Fruit fly (Drosophila melanogaster) whole organism, embryonic: ENCODE results near the gene CG34283.

Source experiments
- Atf6 ChIP-seq: fragments of 200-800 bp; sonication (Bioruptor generic); IDR thresholded peaks from 2 replicates; pipeline ENCODE4 v1.3.6; 2022; ENCODE audit warnings: missing biosample characterization, missing genetic modification characterization
- Bteb2 ChIP-seq: fragments of 200-800 bp; sonication (Bioruptor generic); optimal IDR thresholded peaks from 2 replicates; lab custom pipeline; 2016; ENCODE audit warnings: missing biosample characterization, missing genetic modification characterization
- CG10209 ChIP-seq: fragments of 200-800 bp; sonication (Bioruptor generic); optimal IDR thresholded peaks from 3 replicates; lab custom pipeline; 2017; ENCODE audit warnings: missing biosample characterization, mild to moderate bottlenecking, missing genetic modification characterization, missing genetic modification reagents
- CG11456 ChIP-seq: fragments of 200-800 bp; sonication (Bioruptor generic); IDR thresholded peaks from 3 replicates; pipeline ENCODE4 v1.3.6; 2022; ENCODE audit warnings: missing biosample characterization, missing genetic modification characterization
- CG12155 ChIP-seq: fragments of 200-800 bp; sonication (Bioruptor generic); optimal IDR thresholded peaks from 3 replicates; lab custom pipeline; 2016; ENCODE audit warnings: missing biosample characterization, missing genetic modification characterization
- CG13287 ChIP-seq: fragments of 200-800 bp; sonication (Bioruptor generic); IDR thresholded peaks from 2 replicates; pipeline ENCODE4 v1.3.6; 2022; ENCODE audit warnings: missing biosample characterization, missing genetic modification characterization; ENCODE audit not compliant: partially characterized antibody
- CG15601 ChIP-seq: fragments of 200-800 bp; sonication (Bioruptor generic); optimal IDR thresholded peaks from 3 replicates; lab custom pipeline; 2019; ENCODE audit warnings: missing biosample characterization, mild to moderate bottlenecking, missing genetic modification characterization, moderate library complexity
- CG16813 ChIP-seq: fragments of 200-800 bp; sonication (Bioruptor generic); IDR thresholded peaks from 3 replicates; pipeline ENCODE4 v1.3.6; 2022; ENCODE audit warnings: missing biosample characterization, missing genetic modification characterization; ENCODE audit not compliant: partially characterized antibody
- CG18764 ChIP-seq: fragments of 200-800 bp; sonication (Bioruptor generic); optimal IDR thresholded peaks from 3 replicates; lab custom pipeline; 2016; ENCODE audit warnings: missing biosample characterization, missing genetic modification characterization
- CG2129 ChIP-seq: fragments of 200-800 bp; sonication (Bioruptor generic); IDR thresholded peaks from 2 replicates; pipeline ENCODE4 v1.3.6; 2022; ENCODE audit warnings: missing biosample characterization, missing genetic modification characterization; ENCODE audit not compliant: partially characterized antibody
- CG30403 ChIP-seq: fragments of 200-800 bp; sonication (Bioruptor generic); optimal IDR thresholded peaks from 3 replicates; lab custom pipeline; 2016; ENCODE audit warnings: missing biosample characterization, missing genetic modification characterization
- CG3065 ChIP-seq: fragments of 200-800 bp; sonication (Bioruptor generic); optimal IDR thresholded peaks from 2 replicates; lab custom pipeline; 2016; ENCODE audit warnings: missing biosample characterization, missing genetic modification characterization
- CG31441 ChIP-seq: fragments of 200-800 bp; sonication (Bioruptor generic); IDR thresholded peaks from 2 replicates; pipeline ENCODE4 v1.3.6; 2022; ENCODE audit warnings: missing biosample characterization, missing genetic modification characterization
- CG32532 ChIP-seq: fragments of 200-800 bp; sonication (Bioruptor generic); IDR thresholded peaks from 2 replicates; pipeline ENCODE4 v1.3.6; 2022; ENCODE audit warnings: missing biosample characterization, missing genetic modification characterization
- CG3407 ChIP-seq: fragments of 200-800 bp; sonication (Bioruptor generic); optimal IDR thresholded peaks from 2 replicates; lab custom pipeline; 2018; ENCODE audit warnings: missing biosample characterization, mild to moderate bottlenecking, missing genetic modification characterization
- CG34376 ChIP-seq: fragments of 200-800 bp; sonication (Bioruptor generic); optimal IDR thresholded peaks from 2 replicates; lab custom pipeline; 2018; ENCODE audit warnings: missing biosample characterization, mild to moderate bottlenecking, missing genetic modification characterization
- CG4730 ChIP-seq: fragments of 200-800 bp; sonication (Bioruptor generic); IDR thresholded peaks from 2 replicates; pipeline ENCODE4 v1.3.6; 2022; ENCODE audit warnings: missing biosample characterization, missing genetic modification characterization
- CG6175 ChIP-seq: fragments of 200-800 bp; sonication (Bioruptor generic); IDR thresholded peaks from 3 replicates; pipeline ENCODE4 v1.3.6; 2022; ENCODE audit warnings: missing biosample characterization, missing genetic modification characterization
- CG6689 ChIP-seq: fragments of 200-800 bp; sonication (Bioruptor generic); IDR thresholded peaks from 2 replicates; pipeline ENCODE4 v1.3.6; 2022; ENCODE audit warnings: missing biosample characterization, missing genetic modification characterization
- CG6791 ChIP-seq: fragments of 200-800 bp; sonication (Bioruptor generic); IDR thresholded peaks from 3 replicates; pipeline ENCODE4 v1.3.6; 2022; ENCODE audit warnings: missing biosample characterization, missing genetic modification characterization; ENCODE audit not compliant: partially characterized antibody
- CG7839 ChIP-seq: fragments of 200-800 bp; sonication (Bioruptor generic); optimal IDR thresholded peaks from 3 replicates; lab custom pipeline; 2018; ENCODE audit warnings: missing biosample characterization, mild to moderate bottlenecking, missing genetic modification characterization, moderate library complexity
- Camta ChIP-seq: fragments of 200-800 bp; sonication (Bioruptor generic); optimal IDR thresholded peaks from 2 replicates; lab custom pipeline; 2016; ENCODE audit warnings: missing biosample characterization, missing genetic modification characterization
- Doc2 ChIP-seq: fragments of 200-800 bp; sonication (Bioruptor generic); IDR thresholded peaks from 2 replicates; pipeline ENCODE4 v1.3.6; 2022; ENCODE audit warnings: missing biosample characterization, missing genetic modification characterization
- E2f1 ChIP-seq: fragments of 200-800 bp; sonication (Bioruptor generic); IDR thresholded peaks from 2 replicates; pipeline ENCODE4 v1.3.6; 2022; ENCODE audit warnings: missing biosample characterization, missing genetic modification characterization
- E2f2 ChIP-seq: fragments of 200-800 bp; sonication (Bioruptor generic); IDR thresholded peaks from 2 replicates; pipeline ENCODE4 v1.3.6; 2022; ENCODE audit warnings: missing biosample characterization, missing genetic modification characterization
- Eip74EF ChIP-seq, 2 experiments: fragments of 200-800 bp in 1 of 2; fragments of >200 bp in 1 of 2; sonication (Bioruptor generic) in 1 of 2; optimal IDR thresholded peaks; 2 replicates each; lab custom pipeline; 2017 to 2019; ENCODE audit warnings: missing biosample characterization in 2 of 2, missing genetic modification characterization in 2 of 2, mild to moderate bottlenecking in 1 of 2, moderate library complexity in 1 of 2
- HLHmδ ChIP-seq: fragments of 200-800 bp; sonication (Bioruptor generic); optimal IDR thresholded peaks from 2 replicates; lab custom pipeline; 2018; ENCODE audit warnings: missing biosample characterization, mild to moderate bottlenecking, missing genetic modification characterization, moderate library complexity
- Hr3 ChIP-seq: fragments of 200-800 bp; sonication (Bioruptor generic); optimal IDR thresholded peaks from 3 replicates; lab custom pipeline; 2016; ENCODE audit warnings: missing biosample characterization, missing genetic modification characterization
- MBD-R2 ChIP-seq: fragments of 200-800 bp; sonication (Bioruptor generic); IDR thresholded peaks from 2 replicates; pipeline ENCODE4 v1.3.6; 2022; ENCODE audit warnings: missing biosample characterization, missing genetic modification characterization
- Mad ChIP-seq: fragments of 200-800 bp; sonication (Bioruptor generic); optimal IDR thresholded peaks from 2 replicates; lab custom pipeline; 2016; ENCODE audit warnings: missing biosample characterization, missing genetic modification characterization
- Neu2 ChIP-seq: fragments of 200-800 bp; sonication (Bioruptor generic); optimal IDR thresholded peaks from 3 replicates; lab custom pipeline; 2016; ENCODE audit warnings: missing biosample characterization, missing genetic modification characterization, borderline replicate concordance
- Optix ChIP-seq: fragments of 200-800 bp; sonication (Bioruptor generic); IDR thresholded peaks from 3 replicates; pipeline ENCODE4 v1.3.6; 2022; ENCODE audit warnings: missing biosample characterization, missing genetic modification characterization
- bowl ChIP-seq: fragments of 200-800 bp; sonication (Bioruptor generic); IDR thresholded peaks from 2 replicates; pipeline ENCODE4 v1.3.6; 2022; ENCODE audit warnings: missing biosample characterization, missing genetic modification characterization
- crol ChIP-seq: fragments of 200-800 bp; sonication (Bioruptor generic); IDR thresholded peaks from 2 replicates; pipeline ENCODE4 v1.3.6; 2022; ENCODE audit warnings: missing biosample characterization, missing genetic modification characterization
- dati ChIP-seq: fragments of 200-800 bp; sonication (Bioruptor generic); IDR thresholded peaks from 2 replicates; pipeline ENCODE4 v1.3.6; 2022; ENCODE audit warnings: missing biosample characterization, missing genetic modification characterization
- gfzf ChIP-seq: fragments of 200-800 bp; sonication (Bioruptor generic); optimal IDR thresholded peaks from 2 replicates; lab custom pipeline; 2016; ENCODE audit warnings: missing biosample characterization, mild to moderate bottlenecking, missing genetic modification characterization, moderate library complexity
- ham ChIP-seq: fragments of 200-800 bp; sonication (Bioruptor generic); IDR thresholded peaks from 2 replicates; pipeline ENCODE4 v1.3.6; 2022; ENCODE audit warnings: missing biosample characterization, missing genetic modification characterization
- lilli ChIP-seq: fragments of 200-800 bp; sonication (Bioruptor generic); optimal IDR thresholded peaks from 3 replicates; lab custom pipeline; 2016; ENCODE audit warnings: missing biosample characterization, missing genetic modification characterization
- mld ChIP-seq: fragments of 200-800 bp; sonication (Bioruptor generic); IDR thresholded peaks from 3 replicates; pipeline ENCODE4 v1.3.6; 2022; ENCODE audit warnings: missing biosample characterization, missing genetic modification characterization; ENCODE audit not compliant: partially characterized antibody
- nau ChIP-seq: fragments of 200-800 bp; sonication (Bioruptor generic); optimal IDR thresholded peaks from 3 replicates; lab custom pipeline; 2017; ENCODE audit warnings: missing biosample characterization, mild to moderate bottlenecking, missing genetic modification characterization, missing genetic modification reagents
- nerfin-1 ChIP-seq: fragments of 200-800 bp; sonication (Bioruptor generic); optimal IDR thresholded peaks from 3 replicates; lab custom pipeline; 2019; ENCODE audit warnings: missing biosample characterization, mild to moderate bottlenecking, missing genetic modification characterization, moderate library complexity
- onecut ChIP-seq: fragments of 200-800 bp; sonication (Bioruptor generic); IDR thresholded peaks from 2 replicates; pipeline ENCODE4 v1.3.6; 2022; ENCODE audit warnings: missing biosample characterization, missing genetic modification characterization
- pan ChIP-seq, 4 experiments: fragments of >200 bp in 3 of 4; fragments of 200-800 bp in 1 of 4; sonication (Bioruptor generic) in 1 of 4; optimal IDR thresholded peaks in 3 of 4; IDR thresholded peaks in 1 of 4; 2 replicates each; pipeline versions ENCODE4 v1.3.6 to Lab custom; 2017 to 2022; ENCODE audit warnings: missing biosample characterization in 2 of 4, missing genetic modification characterization in 2 of 4, mixed read lengths in 1 of 4
- pfk ChIP-seq: fragments of 200-800 bp; sonication (Bioruptor generic); optimal IDR thresholded peaks from 2 replicates; lab custom pipeline; 2018; ENCODE audit warnings: missing biosample characterization, mild to moderate bottlenecking, missing genetic modification characterization, moderate library complexity
- sim ChIP-seq: fragments of 200-800 bp; sonication (Bioruptor generic); IDR thresholded peaks from 2 replicates; pipeline ENCODE4 v1.3.6; 2022; ENCODE audit warnings: missing biosample characterization, missing genetic modification characterization
- tx ChIP-seq: fragments of 200-800 bp; sonication (Bioruptor generic); optimal IDR thresholded peaks from 2 replicates; lab custom pipeline; 2016; ENCODE audit warnings: missing biosample characterization, missing genetic modification characterization
- vfl ChIP-seq: fragments of 200-800 bp; sonication (Bioruptor generic); optimal IDR thresholded peaks from 2 replicates; lab custom pipeline; 2016; ENCODE audit warnings: missing biosample characterization, missing genetic modification characterization
- wdn ChIP-seq: fragments of 200-800 bp; sonication (Bioruptor generic); IDR thresholded peaks from 2 replicates; pipeline ENCODE4 v1.3.6; 2022; ENCODE audit warnings: missing biosample characterization, missing genetic modification characterization

Gene CG34283

DNA sequence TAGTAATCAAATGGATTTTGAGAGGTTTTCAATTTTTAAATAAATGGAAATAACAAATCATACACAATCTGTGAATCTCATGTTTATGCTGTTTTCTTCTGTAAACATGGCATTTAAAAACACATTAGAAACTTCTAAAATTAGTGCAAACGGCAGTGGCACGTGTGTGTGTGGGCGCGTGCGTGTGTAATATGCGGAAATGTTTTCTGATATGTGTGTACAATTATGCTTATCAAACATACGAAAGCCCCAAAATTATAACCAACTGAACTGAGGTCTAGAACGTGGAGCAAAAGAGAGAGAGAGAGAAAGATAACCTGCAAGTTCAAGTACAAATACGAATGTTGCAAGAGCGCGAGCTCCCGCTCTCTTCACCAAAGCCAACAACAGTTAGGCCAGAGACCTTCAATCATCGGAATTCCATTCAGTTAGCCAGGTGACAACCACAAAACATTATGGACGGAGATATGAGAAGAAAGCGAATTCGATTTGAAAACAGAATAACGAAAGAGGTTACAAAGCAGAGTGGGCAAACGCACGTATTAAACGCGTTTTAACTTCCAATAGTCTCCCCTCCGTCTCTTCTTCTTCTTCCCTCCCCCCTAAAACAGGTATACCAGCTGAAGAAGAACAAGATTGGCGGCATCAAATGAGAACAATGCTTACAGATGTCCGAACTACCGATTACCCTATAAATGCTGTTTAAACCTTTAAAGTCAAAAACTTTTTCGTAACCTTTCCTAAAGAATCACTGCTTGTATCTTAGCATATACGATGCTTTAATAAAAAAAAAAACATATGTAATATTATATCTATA lies 18.8 kb upstream of the CG34283 start (continued):
- TF ChIP-seq CG13287 (GFP tag; lab: Robert Waterston, UW): no peak; the same call in 1 of the 2 replicates
- peak; percentile 91 for TF ChIP-seq nerfin-1 (tag; lab: Kevin White, UChicago)
- no peak for TF ChIP-seq gfzf (GFP tag; lab: Kevin White, UChicago)
- peak; percentile 97 for TF ChIP-seq CG30403 (GFP tag; lab: Kevin White, UChicago)
- peak; percentile 94 for TF ChIP-seq nau (GFP tag; lab: Kevin White, UChicago)
- no peak for TF ChIP-seq CG2129 (GFP tag; lab: Robert Waterston, UW)
- TF ChIP-seq tx (GFP tag; lab: Kevin White, UChicago): peak; percentile 79
- no peak for TF ChIP-seq HLHmδ (GFP tag; lab: Kevin White, UChicago)
- TF ChIP-seq CG34376 (GFP tag; lab: Kevin White, UChicago): peak; percentile 55
- TF ChIP-seq wdn (GFP tag; lab: Robert Waterston, UW): peak; percentile 96
- TF ChIP-seq CG12155: peak; percentile 94
- TF ChIP-seq CG6175 (GFP tag; lab: Robert Waterston, UW): peak; percentile 93
- TF ChIP-seq CG4730: peak; percentile 97
- TF ChIP-seq vfl (GFP tag; lab: Kevin White, UChicago): peak; percentile 85
- TF ChIP-seq CG7839 (tag; lab: Kevin White, UChicago): peak; percentile 98
- peak; percentile 81 for TF ChIP-seq E2f2 (GFP tag; lab: Robert Waterston, UW)
- peak; percentile 78 for TF ChIP-seq Bteb2 (GFP tag; lab: Kevin White, UChicago)
- peak in 1 of 2 experiments; percentile 80 for TF ChIP-seq Eip74EF (GFP tag; optimal IDR thresholded peaks at IDR 0.05; lab: Kevin White, UChicago)
- peak; percentile 97 for TF ChIP-seq CG31441
- peak; percentile 83 for TF ChIP-seq sim (GFP tag; lab: Robert Waterston, UW)
- TF ChIP-seq CG11456: peak; percentile 98
- TF ChIP-seq Optix (GFP tag; lab: Robert Waterston, UW): peak; percentile 82; the same call in 2 of the 3 replicates
- peak; percentile 96 for TF ChIP-seq MBD-R2 (GFP tag; lab: Robert Waterston, UW)
- TF ChIP-seq pan (optimal IDR thresholded peaks at IDR 0.05; lab: Kevin White, UChicago): no peak
- peak in 1 of 2 experiments; percentile 98 for TF ChIP-seq pan (GFP tag; optimal IDR thresholded peaks at IDR 0.05 in 1 of 2, IDR thresholded peaks at IDR 0.05 in 1 of 2)
- peak; percentile 89 for TF ChIP-seq dati (GFP tag; lab: Robert Waterston, UW)
- peak; percentile 15 for TF ChIP-seq pfk (GFP tag; lab: Kevin White, UChicago)
- peak; percentile 88 for TF ChIP-seq CG3407 (GFP tag; lab: Kevin White, UChicago)
- peak; percentile 91 for TF ChIP-seq onecut
- TF ChIP-seq CG10209 (GFP tag; lab: Kevin White, UChicago): peak; percentile 96
- peak; percentile 98 for TF ChIP-seq CG32532 (GFP tag; lab: Robert Waterston, UW)
- TF ChIP-seq CG3065: peak; percentile 80
- TF ChIP-seq E2f1 (GFP tag; lab: Robert Waterston, UW): peak; percentile 96
- no peak for TF ChIP-seq mld (GFP tag; lab: Robert Waterston, UW)
- peak; percentile 92 for TF ChIP-seq bowl (GFP tag; lab: Robert Waterston, UW)
- TF ChIP-seq Neu2 (GFP tag; lab: Kevin White, UChicago): no peak
- TF ChIP-seq ham (GFP tag; lab: Robert Waterston, UW): peak; percentile 91
- TF ChIP-seq CG6791: 0 out of 3 replicates have a peak, but pooled peaks have one; percentile 7
- peak; percentile 95 for TF ChIP-seq CG6689 (GFP tag; lab: Robert Waterston, UW)
- peak; percentile 96 for TF ChIP-seq lilli (GFP tag; lab: Kevin White, UChicago)
- TF ChIP-seq Atf6 (GFP tag; lab: Robert Waterston, UW): peak; percentile 98
- peak; percentile 87 for TF ChIP-seq crol (GFP tag; lab: Robert Waterston, UW)
- TF ChIP-seq CG18764 (GFP tag; lab: Kevin White, UChicago): peak; percentile 94
- TF ChIP-seq CG15601 (tag; lab: Kevin White, UChicago): peak; percentile 94
- TF ChIP-seq Hr3 (GFP tag; lab: Kevin White, UChicago): peak; percentile 95
- no peak for TF ChIP-seq CG16813
- TF ChIP-seq Mad (GFP tag; lab: Kevin White, UChicago): peak; percentile 88
- peak; percentile 85 for TF ChIP-seq Doc2 (GFP tag; lab: Robert Waterston, UW)
- TF ChIP-seq Camta: peak; percentile 86
